Worm (Caenorhabditis elegans) whole organism, L2 larva: ENCODE data around the gene srbc-58.

Experiments used
- ama-1 ChIP-seq: fragments of 150-350 bp; optimal IDR thresholded peaks from 2 replicates; lab custom pipeline; 2018; ENCODE audit warnings: inconsistent platforms
- lin-13 ChIP-seq: fragments of 150-350 bp; optimal IDR thresholded peaks from 2 replicates; lab custom pipeline; 2014; ENCODE audit warnings: missing biosample characterization, missing genetic modification reagents, missing genetic modification characterization

DNA sequence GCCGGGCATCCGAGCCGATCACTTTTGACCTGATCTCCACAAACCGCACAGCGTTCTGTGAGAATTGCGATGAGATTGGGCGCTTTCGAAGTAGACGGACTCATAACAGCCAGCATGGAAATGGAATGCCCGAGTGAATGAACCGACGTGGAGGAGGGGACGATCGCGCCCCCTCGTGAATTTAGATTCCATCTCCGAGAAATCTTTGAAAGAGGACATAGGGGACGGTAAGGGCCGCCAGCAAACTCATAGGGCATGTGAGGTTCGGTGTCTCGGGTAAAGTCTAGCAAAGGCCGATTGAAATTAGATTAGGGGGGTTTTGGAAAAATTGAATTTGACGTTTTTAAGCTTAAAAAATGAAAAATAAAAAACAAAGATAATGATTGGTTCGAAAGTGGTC, 29.7 kb downstream of the srbc-58 start, which contains the start of gene nhr-270:
- TF ChIP-seq lin-13 (GFP tag; lab: Kevin White, UChicago) (no peak), ama-1 (lab: Kevin White, UChicago) (no peak)
